Worm (Caenorhabditis elegans) whole organism, mixed stage, embryonic: Measurements from ENCODE around the gene nlp-53.

ENCODE experiments used
- bed-3 ChIP-seq: fragments of 200-800 bp; sonication (Bioruptor generic); optimal IDR thresholded peaks from 3 replicates; lab custom pipeline; 2018; ENCODE audit warnings: mild to moderate bottlenecking, missing genetic modification characterization, moderate library complexity, missing compliant biosample characterization
- blmp-1 ChIP-seq: fragments of 150-350 bp; optimal IDR thresholded peaks from 2 replicates; lab custom pipeline; 2014; ENCODE audit warnings: missing biosample characterization, missing genetic modification characterization
- ceh-39 ChIP-seq: fragments of 150-350 bp; optimal IDR thresholded peaks from 2 replicates; lab custom pipeline; 2014; ENCODE audit warnings: missing biosample characterization, missing genetic modification characterization
- ceh-43 ChIP-seq: fragments of 200-800 bp; sonication (Bioruptor generic); optimal IDR thresholded peaks from 2 replicates; lab custom pipeline; 2018; ENCODE audit warnings: mild to moderate bottlenecking, missing genetic modification characterization, moderate library complexity, missing compliant biosample characterization
- ceh-83 ChIP-seq: fragments of 200-800 bp; sonication (Bioruptor generic); optimal IDR thresholded peaks from 2 replicates; lab custom pipeline; 2018; ENCODE audit warnings: mild to moderate bottlenecking, missing genetic modification characterization, missing compliant biosample characterization
- ces-1 ChIP-seq: fragments of 150-350 bp; optimal IDR thresholded peaks from 2 replicates; lab custom pipeline; 2014; ENCODE audit warnings: missing biosample characterization, missing genetic modification reagents, missing genetic modification characterization
- cnd-1 ChIP-seq: fragments of 200-800 bp; sonication (Bioruptor generic); optimal IDR thresholded peaks from 2 replicates; lab custom pipeline; 2018; ENCODE audit warnings: mild to moderate bottlenecking, missing genetic modification characterization, missing compliant biosample characterization
- drap-1 ChIP-seq: fragments of 200-800 bp; sonication (Bioruptor generic); optimal IDR thresholded peaks from 3 replicates; lab custom pipeline; 2018; ENCODE audit warnings: mild to moderate bottlenecking, missing genetic modification characterization, missing compliant biosample characterization
- elt-3 ChIP-seq: fragments of 150-350 bp; optimal IDR thresholded peaks from 2 replicates; lab custom pipeline; 2014; ENCODE audit warnings: missing biosample characterization, missing genetic modification characterization
- flh-1 ChIP-seq: fragments of 200-800 bp; sonication (Bioruptor generic); optimal IDR thresholded peaks from 2 replicates; lab custom pipeline; 2018; ENCODE audit warnings: mild to moderate bottlenecking, missing genetic modification characterization, moderate library complexity, missing compliant biosample characterization
- ham-2 ChIP-seq: fragments of 200-800 bp; sonication (Bioruptor generic); optimal IDR thresholded peaks from 2 replicates; lab custom pipeline; 2018; ENCODE audit warnings: mild to moderate bottlenecking, missing genetic modification characterization, missing compliant biosample characterization
- hlh-1 ChIP-seq: fragments of 150-350 bp; optimal IDR thresholded peaks from 2 replicates; lab custom pipeline; 2014; ENCODE audit warnings: missing biosample characterization, missing genetic modification reagents, missing genetic modification characterization
- lin-13 ChIP-seq: fragments of 150-350 bp; optimal IDR thresholded peaks from 2 replicates; lab custom pipeline; 2014; ENCODE audit warnings: missing biosample characterization, missing genetic modification characterization
- lin-32 ChIP-seq: fragments of 200-800 bp; sonication (Bioruptor generic); optimal IDR thresholded peaks from 2 replicates; lab custom pipeline; 2018; ENCODE audit warnings: mild to moderate bottlenecking, missing genetic modification characterization, missing compliant biosample characterization
- lsy-2 ChIP-seq: fragments of 150-350 bp; optimal IDR thresholded peaks from 2 replicates; lab custom pipeline; 2014; ENCODE audit warnings: missing biosample characterization, missing genetic modification characterization
- mep-1 ChIP-seq: fragments of 150-350 bp; optimal IDR thresholded peaks from 2 replicates; lab custom pipeline; 2017; ENCODE audit warnings: missing biosample characterization, missing genetic modification reagents, missing genetic modification characterization, inconsistent platforms
- mls-2 ChIP-seq: sonication (generic microtip); optimal IDR thresholded peaks from 2 replicates; lab custom pipeline; 2016; ENCODE audit warnings: mild to moderate bottlenecking, missing genetic modification characterization, moderate library complexity, missing compliant biosample characterization
- nhr-12 ChIP-seq: fragments of 150-350 bp; optimal IDR thresholded peaks from 2 replicates; lab custom pipeline; 2014; ENCODE audit warnings: missing biosample characterization, missing genetic modification characterization
- nhr-237 ChIP-seq: fragments of 150-350 bp; optimal IDR thresholded peaks from 2 replicates; lab custom pipeline; 2014; ENCODE audit warnings: missing biosample characterization, missing genetic modification characterization
- nhr-76 ChIP-seq: sonication (generic microtip); optimal IDR thresholded peaks from 2 replicates; lab custom pipeline; 2017; ENCODE audit warnings: missing biosample characterization, missing genetic modification characterization
- pha-4 ChIP-seq: fragments of 150-350 bp; optimal IDR thresholded peaks from 2 replicates; lab custom pipeline; 2018; ENCODE audit warnings: missing biosample characterization, missing genetic modification reagents, missing genetic modification characterization
- sem-2 ChIP-seq: fragments of 200-800 bp; sonication (Bioruptor generic); optimal IDR thresholded peaks from 2 replicates; lab custom pipeline; 2018; ENCODE audit warnings: mild to moderate bottlenecking, missing genetic modification characterization, missing compliant biosample characterization
- snpc-4 ChIP-seq: fragments of 150-350 bp; optimal IDR thresholded peaks from 2 replicates; lab custom pipeline; 2014; ENCODE audit warnings: missing biosample characterization, missing genetic modification characterization
- sptf-1 ChIP-seq: sonication (generic microtip); optimal IDR thresholded peaks from 2 replicates; lab custom pipeline; 2017; ENCODE audit warnings: mild to moderate bottlenecking, missing genetic modification characterization, moderate library complexity, missing compliant biosample characterization
- tbx-8 ChIP-seq: fragments of 200-800 bp; sonication (Bioruptor generic); optimal IDR thresholded peaks from 2 replicates; lab custom pipeline; 2018; ENCODE audit warnings: mild to moderate bottlenecking, missing genetic modification characterization, moderate library complexity, missing compliant biosample characterization
- unc-120 ChIP-seq: sonication (generic microtip); optimal IDR thresholded peaks from 2 replicates; lab custom pipeline; 2017; ENCODE audit warnings: missing genetic modification characterization, missing compliant biosample characterization; ENCODE audit not compliant: poor library complexity, severe bottlenecking
- unc-39 ChIP-seq: fragments of 150-350 bp; optimal IDR thresholded peaks from 2 replicates; lab custom pipeline; 2014; ENCODE audit warnings: missing biosample characterization, missing genetic modification characterization
- unc-62 ChIP-seq: fragments of 150-350 bp; optimal IDR thresholded peaks from 2 replicates; lab custom pipeline; 2014; ENCODE audit warnings: missing biosample characterization, missing genetic modification reagents, missing genetic modification characterization
- zip-8 ChIP-seq: fragments of 150-350 bp; optimal IDR thresholded peaks from 2 replicates; lab custom pipeline; 2014; ENCODE audit warnings: missing biosample characterization, missing genetic modification characterization

nlp-53 gene

DNA sequence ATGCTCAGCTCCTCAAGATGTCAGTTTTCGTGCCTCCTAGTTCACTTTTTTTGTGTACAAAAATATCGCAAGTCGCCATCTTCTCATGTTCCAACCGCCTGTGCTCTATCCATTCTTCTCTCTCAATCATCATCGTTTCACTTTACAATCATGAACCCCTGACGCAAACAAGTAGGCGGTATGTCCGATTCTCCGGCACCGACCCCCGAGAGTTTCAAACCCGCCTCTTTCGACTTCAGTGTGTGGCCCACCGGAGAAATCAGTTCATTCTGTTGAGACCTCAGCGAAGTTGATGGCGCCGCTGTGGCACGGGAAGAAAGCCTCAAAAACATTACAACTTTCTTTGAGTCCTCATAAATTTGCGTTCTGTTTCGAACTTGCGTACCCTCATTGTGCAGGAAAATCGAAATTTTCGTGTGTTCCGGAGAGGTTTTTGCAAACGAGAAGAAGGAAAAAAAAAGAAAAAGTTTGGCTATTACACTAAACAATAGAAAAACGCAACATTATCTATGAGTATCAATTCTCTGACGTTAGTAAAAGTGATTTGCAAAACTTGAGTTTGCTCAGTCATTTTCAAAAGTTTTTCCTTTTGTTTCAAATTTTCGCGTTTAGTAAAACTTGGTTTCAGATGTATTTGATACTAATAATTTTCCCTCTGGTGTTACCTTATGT is 13.6 kb upstream of the nlp-53 start, which contains the start of gene F54B11.9:
TSS of gene F54B11.9 (plus strand) at position 622 of the 672 bp plus-strand sequence.
- TF ChIP-seq zip-8 (tag; lab: Kevin White, UChicago) (no peak), bed-3 (GFP tag; lab: Kevin White, UChicago) (no peak), snpc-4 (tag; lab: Kevin White, UChicago) (no peak), mep-1 (tag; lab: Kevin White, UChicago) (no peak), hlh-1 (peak; percentile 27), tbx-8 (no peak), unc-39 (tag; lab: Kevin White, UChicago) (no peak)

DNA sequence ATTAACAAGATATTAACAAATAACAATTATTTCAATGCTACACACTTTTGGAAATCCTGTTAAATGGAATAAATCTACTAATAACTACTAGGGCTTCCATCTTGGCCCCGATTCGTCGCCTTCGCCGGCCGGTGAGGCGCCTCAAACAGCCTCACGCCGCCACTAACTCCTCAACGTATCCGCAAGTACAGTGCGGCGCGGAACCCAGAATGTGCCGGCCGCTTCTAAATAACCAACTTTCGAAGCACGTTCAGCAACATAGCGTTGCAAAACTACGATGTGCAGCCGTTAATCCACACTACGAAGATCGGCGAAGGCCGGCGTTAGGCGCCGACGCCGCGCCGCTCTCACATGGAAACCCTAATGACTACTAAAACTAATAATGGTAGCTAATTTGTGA is 12.8 kb upstream of the nlp-53 start:
- no peak for TF ChIP-seq bed-3 (GFP tag; lab: Kevin White, UChicago)
- TF ChIP-seq flh-1 (GFP tag; lab: Kevin White, UChicago) = no peak
- TF ChIP-seq hlh-1 = no peak

- no peak for TF ChIP-seq ceh-83 (GFP tag; lab: Kevin White, UChicago)
- no peak for TF ChIP-seq drap-1 (GFP tag; lab: Kevin White, UChicago)
- TF ChIP-seq ces-1 (GFP tag; lab: Kevin White, UChicago) = peak; percentile 48
- no peak for TF ChIP-seq ham-2 (GFP tag; lab: Kevin White, UChicago)
- no peak for TF ChIP-seq pha-4 (tag; lab: Kevin White, UChicago)
- TF ChIP-seq, all 35 proteins: peak for 1
These were observed 8.6 kb upstream of the nlp-53 start for ce11 chrX:13610040-13610439.

DNA sequence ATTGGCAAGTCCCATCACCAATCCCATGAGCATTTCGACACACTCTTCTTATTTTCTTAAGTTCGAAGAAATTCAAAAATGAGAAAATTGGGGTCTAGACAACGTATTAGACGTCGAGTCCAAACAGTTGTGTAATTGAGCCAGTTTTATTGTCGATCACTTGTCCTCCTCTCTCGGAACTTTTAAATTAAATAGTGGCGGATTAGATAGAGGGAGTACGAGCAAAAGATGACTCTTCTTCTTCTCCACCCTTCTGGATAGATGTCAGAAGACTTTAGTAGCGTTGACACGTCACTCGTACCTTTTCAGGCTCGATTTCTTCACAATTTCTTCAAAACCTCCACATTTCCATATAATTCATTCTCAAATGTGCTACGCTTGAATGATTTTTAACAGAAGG is 3.5 kb upstream of the nlp-53 start:
- TF ChIP-seq drap-1 (GFP tag; lab: Kevin White, UChicago) (no peak), ces-1 (GFP tag; lab: Kevin White, UChicago) (peak; percentile 35)

- TF ChIP-seq elt-3 (tag; lab: Kevin White, UChicago) = no peak
- no peak for TF ChIP-seq sem-2 (GFP tag; lab: Kevin White, UChicago)
- no peak for TF ChIP-seq flh-1 (GFP tag; lab: Kevin White, UChicago)
- TF ChIP-seq lsy-2 (tag; lab: Kevin White, UChicago) = no peak
- TF ChIP-seq nhr-237 (tag; lab: Kevin White, UChicago) = no peak
- TF ChIP-seq blmp-1 (tag; lab: Kevin White, UChicago) = no peak
- no peak for TF ChIP-seq ceh-43
- TF ChIP-seq cnd-1 = no peak
These were observed 3.0 kb downstream of the nlp-53 start, which contains the start of gene Y12A6A.1 for ce11 chrX:13621628-13622027. Gene Y12A6A.1, minus strand, starts transcription at chrX:13621728.

ce11 chrX:13631122-13631672 is 12.5 kb downstream of the nlp-53 start, which contains the start of gene nlg-1:
Gene nlg-1, minus strand, starts transcription at chrX:13631172.
- TF ChIP-seq ces-1 (GFP tag; lab: Kevin White, UChicago) (peak; percentile 77), mep-1 (tag; lab: Kevin White, UChicago) (no peak), snpc-4 (tag; lab: Kevin White, UChicago) (no peak), sem-2 (GFP tag; lab: Kevin White, UChicago) (no peak), lin-32 (no peak)

ce11 chrX:13632245-13632644 is 13.6 kb downstream of the nlp-53 start:
- TF ChIP-seq pha-4 (tag; lab: Kevin White, UChicago) (no peak), ceh-39 (tag; lab: Kevin White, UChicago) (no peak), ceh-83 (GFP tag; lab: Kevin White, UChicago) (no peak), zip-8 (tag; lab: Kevin White, UChicago) (no peak), nhr-12 (tag; lab: Kevin White, UChicago) (no peak), lin-32 (no peak), unc-120 (no peak), lin-13 (tag; lab: Kevin White, UChicago) (no peak), ces-1 (GFP tag; lab: Kevin White, UChicago) (peak; percentile 79), mls-2 (no peak), sptf-1 (tag; lab: Kevin White, UChicago) (peak; percentile 17), nhr-76 (tag; lab: Kevin White, UChicago) (no peak), bed-3 (GFP tag; lab: Kevin White, UChicago) (no peak), unc-62 (no peak)
